Fruit fly (Drosophila melanogaster): ENCODE results near the gene Pglym78.
A peak's percentile ranks its signal among the peaks of the same experiment; 100 is the strongest.

Gene Pglym78

dm6 chr3R:29124128-29124527 is 23.9 kb upstream of the Pglym78 start (continued):
- TF ChIP-seq pdm3 (GFP tag; optimal IDR thresholded peaks at IDR 0.05) (no peak), Sox14 (GFP tag; optimal IDR thresholded peaks at IDR 0.05) (peak; percentile 86), CG3032 (tag; optimal IDR thresholded peaks at IDR 0.05) (peak; percentile 68), Gug (GFP tag; IDR thresholded peaks at IDR 0.05) (peak; percentile 54; the same call in 1 of the 2 replicates), CG34406 (GFP tag; optimal IDR thresholded peaks at IDR 0.05) (peak; percentile 76), vri (GFP tag; optimal IDR thresholded peaks at IDR 0.05) (peak; percentile 82), CG9139 (GFP tag; optimal IDR thresholded peaks at IDR 0.05) (no peak), CG11762 (GFP tag; optimal IDR thresholded peaks at IDR 0.05; ENCODE audit: insufficient read depth) (peak; percentile 52), cyc (GFP tag; optimal IDR thresholded peaks at IDR 0.05) (peak; percentile 89), CG31627 (GFP tag; optimal IDR thresholded peaks at IDR 0.05) (peak; percentile 93), dsx (GFP tag; optimal IDR thresholded peaks at IDR 0.05; ENCODE audit: poor library complexity, severe bottlenecking) (peak; percentile 67), Blimp-1 (GFP tag; optimal IDR thresholded peaks at IDR 0.05) (peak; percentile 13), net (GFP tag; optimal IDR thresholded peaks at IDR 0.05) (peak; percentile 42), OdsH (GFP tag; optimal IDR thresholded peaks at IDR 0.05) (peak; percentile 80), Eip93F (GFP tag; optimal IDR thresholded peaks at IDR 0.05) (peak; percentile 26), fd85E (GFP tag; optimal IDR thresholded peaks at IDR 0.05) (peak; percentile 14), Hr39 (GFP tag; optimal IDR thresholded peaks at IDR 0.05) (peak; percentile 93), CG6792 (GFP tag; optimal IDR thresholded peaks at IDR 0.05) (peak; percentile 90), spab (GFP tag; optimal IDR thresholded peaks at IDR 0.05) (no peak), Ets96B (tag; optimal IDR thresholded peaks at IDR 0.05) (peak; percentile 69), CG15336 (GFP tag; IDR thresholded peaks at IDR 0.05) (peak; percentile 62), CG4318 (GFP tag; optimal IDR thresholded peaks at IDR 0.05) (no peak), ss (GFP tag; optimal IDR thresholded peaks at IDR 0.05) (peak in 1 of 2 experiments; percentile 58), Sox15 (GFP tag; optimal IDR thresholded peaks at IDR 0.05) (peak; percentile 81), CG16779 (tag; optimal IDR thresholded peaks at IDR 0.05) (no peak)

- TF ChIP-seq CG6163 (GFP tag; IDR thresholded peaks at IDR 0.05) (no peak), Sox14 (GFP tag; optimal IDR thresholded peaks at IDR 0.05) (peak; percentile 55), esn (GFP tag; optimal IDR thresholded peaks at IDR 0.05) (peak; percentile 20), cyc (GFP tag; optimal IDR thresholded peaks at IDR 0.05) (peak; percentile 39), CG3032 (tag; optimal IDR thresholded peaks at IDR 0.05) (peak; percentile 48), eg (GFP tag; IDR thresholded peaks at IDR 0.05) (no peak)
Observed at dm6 chr3R:29130902-29131621, 17.0 kb upstream of the Pglym78 start, which contains the start of the genes dgt6 and Vha100-1. Gene dgt6, minus strand, starts transcription at chr3R:29130972. Gene Vha100-1, plus strand, starts transcription at chr3R:29131193.

- TF ChIP-seq fkh (GFP tag; optimal IDR thresholded peaks at IDR 0.05): peak; percentile 82
- no peak for TF ChIP-seq topi (GFP tag; optimal IDR thresholded peaks at IDR 0.05)
- no peak for TF ChIP-seq Lpt (GFP tag; optimal IDR thresholded peaks at IDR 0.05)
- TF ChIP-seq dac (GFP tag; optimal IDR thresholded peaks at IDR 0.05): no peak
Observed at dm6 chr3R:29138407-29138806, 9.6 kb upstream of the Pglym78 start, which contains the start of the genes Alg13 and superdeath. Gene Alg13, minus strand, starts transcription at chr3R:29138573. Gene superdeath, plus strand, starts transcription at chr3R:29138662.

- TF ChIP-seq CG11294 (GFP tag; IDR thresholded peaks at IDR 0.05): peak; percentile 28; the same call in 1 of the 2 replicates
- TF ChIP-seq CG3919 (GFP tag; optimal IDR thresholded peaks at IDR 0.05): no peak
Observed at dm6 chr3R:29138961-29139527, 9.0 kb upstream of the Pglym78 start.
